Fruit fly (Drosophila melanogaster) whole organism, adult: Measurements from ENCODE around the gene INPP5E.
A peak's percentile ranks its signal among the peaks of the same experiment; 100 is the strongest.

Experiments
- CG11617 ChIP-seq: fragments of 200-800 bp; sonication (Bioruptor generic); optimal IDR thresholded peaks from 2 replicates; lab custom pipeline; 2017; ENCODE audit warnings: mild to moderate bottlenecking, missing biosample characterization, missing genetic modification reagents, missing genetic modification characterization
- CG12768 ChIP-seq: fragments of 200-800 bp; sonication (Bioruptor generic); optimal IDR thresholded peaks from 2 replicates; lab custom pipeline; 2017; ENCODE audit warnings: missing biosample characterization, missing genetic modification characterization, mild to moderate bottlenecking, moderate library complexity, missing genetic modification reagents
- CG14711 ChIP-seq: fragments of 200-800 bp; sonication (Bioruptor generic); optimal IDR thresholded peaks from 2 replicates; lab custom pipeline; 2018; ENCODE audit warnings: missing biosample characterization, mild to moderate bottlenecking, missing genetic modification characterization, moderate library complexity
- CG1620 ChIP-seq: fragments of 200-800 bp; sonication (Bioruptor generic); optimal IDR thresholded peaks from 2 replicates; lab custom pipeline; 2016; ENCODE audit warnings: missing biosample characterization, missing genetic modification characterization
- CG33017 ChIP-seq: fragments of 200-800 bp; sonication (Bioruptor generic); optimal IDR thresholded peaks from 2 replicates; lab custom pipeline; 2018; ENCODE audit warnings: missing biosample characterization, mild to moderate bottlenecking, missing genetic modification characterization, moderate library complexity
- CG5204 ChIP-seq: fragments of 200-800 bp; sonication (Bioruptor generic); optimal IDR thresholded peaks from 2 replicates; lab custom pipeline; 2016; ENCODE audit warnings: missing biosample characterization, missing genetic modification characterization
- CG7045 ChIP-seq: fragments of 200-800 bp; sonication (Bioruptor generic); optimal IDR thresholded peaks from 2 replicates; lab custom pipeline; 2017; ENCODE audit warnings: missing biosample characterization, mild to moderate bottlenecking, missing genetic modification characterization
- CG7101 ChIP-seq: fragments of 200-800 bp; sonication (Bioruptor generic); optimal IDR thresholded peaks from 2 replicates; lab custom pipeline; 2018; ENCODE audit warnings: missing biosample characterization, mild to moderate bottlenecking, missing genetic modification characterization, moderate library complexity
- Clk ChIP-seq: fragments of 200-800 bp; sonication (Bioruptor generic); optimal IDR thresholded peaks from 2 replicates; lab custom pipeline; 2017; ENCODE audit warnings: missing biosample characterization, missing genetic modification characterization
- Crg-1 ChIP-seq: fragments of 200-800 bp; sonication (Bioruptor generic); optimal IDR thresholded peaks from 2 replicates; lab custom pipeline; 2016; ENCODE audit warnings: missing biosample characterization, missing genetic modification characterization
- Hr96 ChIP-seq: fragments of 200-800 bp; sonication (Bioruptor generic); optimal IDR thresholded peaks from 2 replicates; lab custom pipeline; 2016; ENCODE audit warnings: missing biosample characterization, missing genetic modification characterization
- Mnt ChIP-seq: fragments of 200-800 bp; sonication (Bioruptor generic); optimal IDR thresholded peaks from 2 replicates; lab custom pipeline; 2016; ENCODE audit warnings: missing biosample characterization, mild to moderate bottlenecking, missing genetic modification characterization
- bab1 ChIP-seq: fragments of 200-800 bp; sonication (Bioruptor generic); optimal IDR thresholded peaks from 3 replicates; lab custom pipeline; 2019; ENCODE audit warnings: missing biosample characterization, mild to moderate bottlenecking, missing genetic modification characterization, moderate library complexity
- cic ChIP-seq: fragments of 200-800 bp; sonication (Bioruptor generic); optimal IDR thresholded peaks from 2 replicates; lab custom pipeline; 2017; ENCODE audit warnings: missing biosample characterization, mild to moderate bottlenecking, missing genetic modification characterization, moderate library complexity
- cnc ChIP-seq, 2 experiments: fragments of >200 bp; optimal IDR thresholded peaks; 2 replicates each; lab custom pipeline; 2017
- kay ChIP-seq: fragments of 200-800 bp; sonication (Bioruptor generic); peaks from one replicate; lab custom pipeline; 2016; ENCODE audit warnings: missing biosample characterization, missing genetic modification characterization, borderline replicate concordance
- ovo ChIP-seq: fragments of 200-800 bp; sonication (Bioruptor generic); optimal IDR thresholded peaks from 2 replicates; lab custom pipeline; 2016; ENCODE audit warnings: missing biosample characterization, missing genetic modification characterization
- pad ChIP-seq: fragments of 200-800 bp; sonication (Bioruptor generic); optimal IDR thresholded peaks from 3 replicates; lab custom pipeline; 2017; ENCODE audit warnings: missing biosample characterization, missing genetic modification characterization, mild to moderate bottlenecking, moderate library complexity, missing genetic modification reagents
- tj ChIP-seq: fragments of 200-800 bp; sonication (Bioruptor generic); optimal IDR thresholded peaks from 3 replicates; lab custom pipeline; 2017; ENCODE audit warnings: missing biosample characterization, mild to moderate bottlenecking, missing genetic modification characterization, moderate library complexity
- toe ChIP-seq: fragments of 200-800 bp; sonication (Bioruptor generic); optimal IDR thresholded peaks from 2 replicates; lab custom pipeline; 2016; ENCODE audit warnings: missing biosample characterization, missing genetic modification characterization

INPP5E gene

DNA sequence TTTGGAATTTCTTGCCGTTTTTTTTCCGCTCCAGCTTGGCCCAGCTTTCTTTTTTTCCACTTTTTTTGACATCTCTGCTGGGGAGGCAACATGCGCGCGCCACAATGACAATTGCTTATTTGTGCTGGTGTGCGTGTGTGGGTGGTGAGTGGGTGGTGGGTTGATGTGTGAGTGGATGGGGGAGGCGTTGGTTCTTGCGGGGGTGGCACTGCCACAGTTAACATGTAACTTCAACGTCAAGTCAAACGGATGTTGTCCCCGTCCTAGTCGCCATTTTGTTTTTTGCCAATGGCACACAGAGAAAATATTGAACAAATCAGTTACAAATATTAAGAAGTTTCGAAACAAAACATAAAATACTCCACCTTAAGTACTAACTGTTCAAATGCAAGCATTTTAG is 33.0 kb downstream of the INPP5E start, which contains the start of gene CG44355:
Gene CG44355 (plus strand): TSS at position 301 of the 400 bp plus-strand sequence.
- no peak for TF ChIP-seq CG12768 (GFP tag; lab: Kevin White, UChicago)
- no peak for TF ChIP-seq pad (GFP tag; lab: Kevin White, UChicago)
- no peak for TF ChIP-seq CG5204 (GFP tag; lab: Kevin White, UChicago)
- no peak for TF ChIP-seq ovo
- no peak for TF ChIP-seq CG7101 (tag; lab: Kevin White, UChicago)
- no peak for TF ChIP-seq CG7045 (GFP tag; lab: Kevin White, UChicago)
- TF ChIP-seq kay (GFP tag; lab: Kevin White, UChicago), result no peak
- TF ChIP-seq CG11617 (GFP tag; lab: Kevin White, UChicago), result no peak
- no peak for TF ChIP-seq CG1620 (GFP tag; lab: Kevin White, UChicago)
- TF ChIP-seq Crg-1 (GFP tag; lab: Kevin White, UChicago), result no peak
- no peak for TF ChIP-seq cnc (optimal IDR thresholded peaks at IDR 0.05; lab: Kevin White, UChicago)
- no peak for TF ChIP-seq CG33017
- no peak for TF ChIP-seq toe (GFP tag; lab: Kevin White, UChicago)
- no peak for TF ChIP-seq bab1 (GFP tag; lab: Kevin White, UChicago)
- TF ChIP-seq Clk, result no peak
- TF ChIP-seq Hr96 (GFP tag; lab: Kevin White, UChicago), result no peak
- no peak for TF ChIP-seq Mnt

DNA sequence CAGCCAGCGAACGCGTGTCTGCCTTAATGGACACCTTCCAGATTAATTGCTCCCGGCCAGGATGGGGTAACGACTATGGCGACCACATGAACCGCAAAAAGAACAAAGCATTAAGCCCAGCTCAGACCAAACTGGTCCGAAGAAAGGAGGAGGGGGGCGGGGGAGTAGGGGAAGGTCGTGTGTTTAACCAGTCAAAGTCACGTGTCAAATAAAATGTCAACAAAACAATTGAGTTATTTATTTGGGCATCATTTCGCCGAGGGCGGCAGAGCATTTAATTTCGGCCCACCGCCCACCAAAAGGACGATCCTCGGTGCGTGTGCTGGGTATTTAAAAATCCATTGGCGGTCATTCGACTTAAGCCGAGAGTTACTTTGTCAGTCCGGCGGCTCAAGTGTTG is 35.8 kb downstream of the INPP5E start:
- TF ChIP-seq CG7045 (GFP tag; lab: Kevin White, UChicago), result no peak
- no peak for TF ChIP-seq CG14711 (tag; lab: Kevin White, UChicago)
- TF ChIP-seq CG11617 (GFP tag; lab: Kevin White, UChicago), result no peak
- TF ChIP-seq CG1620 (GFP tag; lab: Kevin White, UChicago), result no peak
- no peak for TF ChIP-seq cic
- TF ChIP-seq Mnt, result no peak
- TF ChIP-seq CG5204 (GFP tag; lab: Kevin White, UChicago), result no peak
- no peak for TF ChIP-seq CG12768 (GFP tag; lab: Kevin White, UChicago)
- TF ChIP-seq cnc (optimal IDR thresholded peaks at IDR 0.05; lab: Kevin White, UChicago), result no peak
- no peak for TF ChIP-seq tj (GFP tag; lab: Kevin White, UChicago)
- TF ChIP-seq Clk, result no peak
- TF ChIP-seq Hr96 (GFP tag; lab: Kevin White, UChicago), result no peak

DNA sequence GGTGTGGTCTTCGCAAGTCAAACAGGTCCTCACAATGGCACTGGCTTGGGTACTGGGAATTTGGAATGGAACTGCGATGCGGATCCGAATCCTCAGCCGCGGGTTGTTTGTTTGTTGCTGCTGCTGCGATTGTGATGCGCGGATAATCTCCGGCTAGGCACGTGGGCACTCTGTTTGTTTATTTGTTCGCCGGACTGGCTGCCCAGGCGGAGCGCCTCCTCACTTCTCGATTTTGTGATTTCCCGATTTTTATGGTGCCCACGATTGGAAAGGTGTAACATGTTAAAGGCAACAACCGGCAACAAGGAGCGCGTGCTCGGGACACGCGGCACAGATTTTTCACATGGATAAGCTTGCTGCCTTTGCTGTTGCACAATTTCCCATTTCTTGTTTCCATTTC is 42.3 kb downstream of the INPP5E start:
- TF ChIP-seq cic (no peak), CG14711 (tag; lab: Kevin White, UChicago) (no peak), CG7101 (tag; lab: Kevin White, UChicago) (no peak), CG1620 (GFP tag; lab: Kevin White, UChicago) (no peak), Mnt (no peak), toe (GFP tag; lab: Kevin White, UChicago) (no peak), tj (GFP tag; lab: Kevin White, UChicago) (no peak), bab1 (GFP tag; lab: Kevin White, UChicago) (no peak), Hr96 (GFP tag; lab: Kevin White, UChicago) (no peak), CG33017 (no peak), CG12768 (GFP tag; lab: Kevin White, UChicago) (no peak)

DNA sequence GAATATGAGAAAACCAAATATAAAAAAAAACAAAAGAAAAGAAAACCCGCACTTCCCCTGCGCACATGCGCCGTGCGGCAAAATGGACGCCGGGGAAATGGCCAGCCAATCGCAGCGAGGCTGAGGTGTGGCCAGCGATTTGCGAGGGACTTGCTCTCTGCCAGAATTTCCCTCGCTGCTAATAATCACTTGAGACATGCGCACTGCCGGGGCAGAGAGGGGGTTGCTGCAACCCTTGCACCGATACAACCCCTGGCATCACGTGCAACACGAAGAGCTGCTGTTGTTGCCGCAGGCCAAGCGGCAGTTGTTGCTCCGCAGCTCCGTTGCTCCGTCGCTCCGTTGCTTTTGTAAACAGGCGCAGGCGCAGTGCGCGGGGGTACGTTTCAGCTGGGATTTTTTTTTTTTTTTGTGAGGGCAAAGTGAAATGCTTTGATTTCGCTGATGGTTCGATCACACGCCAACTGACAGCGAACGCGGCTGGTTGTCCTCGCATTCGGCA is 51.4 kb downstream of the INPP5E start, which contains the start of gene Lmx1a:
Gene Lmx1a (plus strand): TSS at position 452 of the 502 bp plus-strand sequence.
- TF ChIP-seq bab1 (GFP tag; lab: Kevin White, UChicago) (no peak), CG33017 (no peak), pad (GFP tag; lab: Kevin White, UChicago) (peak; percentile 53)

DNA sequence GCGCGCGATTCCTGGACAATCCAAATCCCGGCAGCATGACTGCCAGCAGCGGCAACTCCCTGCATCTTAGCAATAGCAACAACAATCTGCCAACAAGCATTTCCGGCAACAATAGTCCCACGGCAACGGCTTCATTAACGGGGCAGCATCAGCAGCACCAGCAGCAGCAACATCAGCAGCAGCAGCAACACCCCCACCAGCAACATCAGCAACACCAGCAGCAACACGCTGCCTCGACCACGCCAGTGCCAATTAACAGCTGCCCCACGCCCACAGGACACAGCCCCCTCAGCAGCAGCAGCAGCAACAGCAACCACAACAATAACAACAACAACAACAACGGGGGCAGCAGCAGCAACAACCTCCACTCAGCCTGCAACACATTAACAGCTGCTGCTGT is 52.1 kb downstream of the INPP5E start:
- no peak for TF ChIP-seq CG5204 (GFP tag; lab: Kevin White, UChicago)
- no peak for TF ChIP-seq cic
- TF ChIP-seq CG14711 (tag; lab: Kevin White, UChicago), result no peak
